Worm (Caenorhabditis elegans): Measurements from ENCODE around the gene C49C3.9.

The C49C3.9 gene

DNA sequence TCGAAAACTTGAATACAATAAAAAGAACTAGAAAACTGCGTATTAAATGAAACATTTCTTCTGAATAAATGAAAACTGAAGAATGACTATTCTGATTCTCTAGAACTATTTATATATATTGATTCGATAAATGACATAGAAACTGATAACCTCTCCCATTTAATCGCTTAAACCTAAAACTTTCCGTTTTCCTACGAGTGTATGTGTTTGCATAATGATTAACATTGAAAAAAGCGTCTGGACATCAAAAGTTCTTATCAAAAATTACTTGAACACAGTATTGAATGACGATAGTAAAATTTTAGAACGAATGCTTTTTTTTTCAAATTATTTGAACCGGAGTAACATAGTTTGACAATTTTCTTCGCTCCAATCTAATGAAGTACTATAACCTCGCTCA lies at the start of gene C49C3.9:
Gene C49C3.9, minus strand, starts transcription at position 136 of the 400 bp plus-strand sequence.
- TF ChIP-seq lin-1 (GFP tag; IDR thresholded peaks at IDR 0.05) = peak; percentile 77; the same call in 1 of the 2 replicates
- TF ChIP-seq nhr-28 (tag; optimal IDR thresholded peaks at IDR 0.05) = peak; percentile 76
- TF ChIP-seq hlh-11 (tag; optimal IDR thresholded peaks at IDR 0.05) = no peak
- TF ChIP-seq Y75B8A.6 (GFP tag; IDR thresholded peaks at IDR 0.05) = no peak
- TF ChIP-seq zfp-2 (tag; optimal IDR thresholded peaks at IDR 0.05) = no peak
- TF ChIP-seq mdt-29 (GFP tag; IDR thresholded peaks at IDR 0.05) = no peak
- no peak for TF ChIP-seq rbr-2 (tag; optimal IDR thresholded peaks at IDR 0.05)
- TF ChIP-seq dmd-6 (GFP tag; IDR thresholded peaks at IDR 0.05) = peak; percentile 74
- no peak for TF ChIP-seq fkh-10 (GFP tag; optimal IDR thresholded peaks at IDR 0.05)
- peak; percentile 99 for TF ChIP-seq pqm-1 (tag; optimal IDR thresholded peaks at IDR 0.05)
- peak; percentile 83; the same call in 1 of the 2 replicates for TF ChIP-seq nhr-41 (GFP tag; IDR thresholded peaks at IDR 0.05)
- TF ChIP-seq ceh-44 (GFP tag; IDR thresholded peaks at IDR 0.05) = no peak
- no peak for TF ChIP-seq lin-29 (GFP tag; IDR thresholded peaks at IDR 0.05)
- TF ChIP-seq skn-1 (tag; optimal IDR thresholded peaks at IDR 0.05) = no peak
- no peak for TF ChIP-seq nhr-10 (tag; optimal IDR thresholded peaks at IDR 0.05)
- no peak for TF ChIP-seq ztf-11 (tag; optimal IDR thresholded peaks at IDR 0.05)

DNA sequence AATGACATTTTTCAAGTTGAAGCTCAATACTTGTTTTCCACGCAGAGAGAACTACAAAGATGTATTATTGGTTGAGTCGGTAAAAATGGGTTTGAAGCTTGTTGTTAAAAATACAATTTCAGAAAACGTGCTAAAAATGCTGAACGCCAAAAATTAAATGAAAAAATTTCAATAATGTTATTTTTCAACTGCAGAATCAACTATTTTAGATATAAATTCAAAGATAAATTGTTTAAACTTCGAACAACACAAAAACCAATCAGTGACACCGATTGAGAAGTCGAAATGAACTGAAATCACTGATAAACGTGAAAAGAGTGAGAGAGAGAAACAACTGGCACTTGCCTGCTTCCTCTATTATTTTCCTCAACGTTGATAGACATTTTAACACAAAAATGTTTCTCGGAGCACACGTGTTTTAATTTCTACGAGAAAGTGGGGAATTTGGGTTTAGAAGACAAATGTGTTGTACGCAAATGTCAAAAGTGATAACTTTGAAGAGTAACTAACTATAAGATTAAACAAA lies 45.4 kb upstream of the C49C3.9 start, which contains the start of gene T02D1.8:
Gene T02D1.8, minus strand, starts transcription at position 51 of the 526 bp plus-strand sequence.
- TF ChIP-seq mxl-3 (GFP tag; optimal IDR thresholded peaks at IDR 0.05) (peak; percentile 74), nhr-111 (GFP tag; optimal IDR thresholded peaks at IDR 0.05) (no peak), dmd-6 (GFP tag; IDR thresholded peaks at IDR 0.05) (peak; percentile 75), pqm-1 (tag; optimal IDR thresholded peaks at IDR 0.05) (peak; percentile 78), nhr-28 (tag; optimal IDR thresholded peaks at IDR 0.05) (peak; percentile 64), php-3 (GFP tag; IDR thresholded peaks at IDR 0.05) (no peak), ztf-11 (tag; optimal IDR thresholded peaks at IDR 0.05) (no peak), daf-16 (GFP tag; optimal IDR thresholded peaks at IDR 0.05) (no peak), daf-16 (tag; optimal IDR thresholded peaks at IDR 0.05) (peak; percentile 60)

DNA sequence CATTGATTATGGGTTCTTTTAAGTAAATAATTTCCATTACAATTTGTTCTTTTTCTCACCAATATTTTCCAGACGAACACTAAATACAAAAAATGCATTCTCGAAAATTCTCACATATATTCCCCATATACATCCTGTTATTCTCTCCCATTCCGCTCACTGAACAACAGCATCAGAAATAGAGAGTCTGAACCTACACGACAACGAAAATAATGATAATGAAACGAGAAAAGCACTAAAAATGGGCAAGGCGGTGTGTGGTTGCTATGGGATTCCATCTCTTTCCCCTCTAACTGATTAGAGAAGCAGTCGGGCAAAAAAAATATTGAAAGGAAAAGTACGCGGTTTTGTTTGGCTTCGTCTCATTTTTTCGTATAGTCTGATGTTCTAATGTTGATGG lies 40.9 kb upstream of the C49C3.9 start, which contains the start of gene C30H6.12:
Gene C30H6.12, plus strand, starts transcription at position 301 of the 400 bp plus-strand sequence.
- TF ChIP-seq nhr-41 (GFP tag; IDR thresholded peaks at IDR 0.05) = no peak
- TF ChIP-seq ceh-28 (tag; optimal IDR thresholded peaks at IDR 0.05) = no peak
- peak in 1 of 2 experiments; percentile 40 for TF ChIP-seq unc-62 (GFP tag; optimal IDR thresholded peaks at IDR 0.05 in 1 of 2)
- no peak for TF ChIP-seq unc-62 (tag; optimal IDR thresholded peaks at IDR 0.05)
- no peak for TF ChIP-seq T20F7.1 (GFP tag; optimal IDR thresholded peaks at IDR 0.05)
- TF ChIP-seq F37D6.2 (tag; optimal IDR thresholded peaks at IDR 0.05) = no peak

DNA sequence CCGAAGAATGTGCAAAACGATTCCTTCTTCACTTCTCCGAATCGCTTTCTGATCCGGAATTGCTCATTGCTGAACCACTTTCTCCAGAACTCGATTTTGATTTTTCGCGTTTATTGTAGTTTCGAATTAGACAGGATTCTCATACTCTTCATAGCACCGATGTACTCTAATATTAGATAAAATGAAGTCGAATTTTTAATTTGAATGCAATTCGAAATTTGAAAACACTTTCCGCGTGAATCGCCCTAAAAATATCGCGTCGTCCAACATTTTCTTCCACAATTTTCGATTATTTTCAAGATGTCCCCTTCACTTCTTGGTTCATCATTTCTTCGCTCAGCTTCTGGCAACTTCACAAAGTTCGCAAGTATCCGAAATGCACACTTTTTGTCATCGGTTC lies 39.9 kb upstream of the C49C3.9 start, which contains the start of gene C30H6.8:
Gene C30H6.8, plus strand, starts transcription at position 301 of the 400 bp plus-strand sequence.
- TF ChIP-seq gei-8 (GFP tag; optimal IDR thresholded peaks at IDR 0.05) (no peak), spr-3 (GFP tag; optimal IDR thresholded peaks at IDR 0.05) (no peak), unc-130 (GFP tag; optimal IDR thresholded peaks at IDR 0.05) (no peak), unc-62 (GFP tag; optimal IDR thresholded peaks at IDR 0.05 in 1 of 2) (peak in 1 of 2 experiments; percentile 80), unc-62 (tag; optimal IDR thresholded peaks at IDR 0.05) (no peak), nhr-42 (GFP tag; IDR thresholded peaks at IDR 0.05) (no peak), php-3 (GFP tag; IDR thresholded peaks at IDR 0.05) (no peak)

DNA sequence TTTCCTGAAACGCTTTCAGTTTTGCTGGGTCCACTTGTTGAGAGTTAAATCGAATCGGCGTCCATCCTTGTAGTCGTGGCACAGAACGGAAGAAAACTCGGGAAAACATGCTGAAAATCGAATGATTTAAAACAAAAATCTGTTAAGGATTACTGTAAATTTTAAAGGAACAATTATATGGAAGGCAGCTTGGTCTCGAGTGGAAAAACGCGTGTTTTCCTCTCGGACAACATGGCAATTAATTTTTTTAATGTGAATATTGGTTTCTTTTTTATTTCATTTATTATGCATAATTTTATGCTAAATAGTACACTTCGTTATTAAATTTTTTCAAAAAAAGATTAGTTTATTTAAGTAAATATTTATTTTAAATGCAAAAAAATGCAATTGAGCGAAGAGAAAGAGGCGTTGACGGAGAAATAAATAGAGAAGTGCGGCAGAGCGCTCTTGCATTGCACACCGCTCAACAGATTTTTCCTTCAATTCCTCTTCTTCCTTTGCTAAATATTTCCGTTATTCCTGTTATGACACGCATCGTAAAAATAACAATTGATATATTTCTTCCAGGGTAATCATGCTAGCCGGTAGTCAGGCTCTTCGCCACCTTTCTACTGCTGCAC lies 38.1 kb upstream of the C49C3.9 start, which contains the start of the genes C30H6.9 and dlat-2:
Gene C30H6.9, minus strand, starts transcription at position 110 of the 620 bp plus-strand sequence.
Gene dlat-2, plus strand, starts transcription at position 566 of the 620 bp plus-strand sequence.
- TF ChIP-seq snpc-1.2 (GFP tag; IDR thresholded peaks at IDR 0.05) (peak; percentile 71), dpl-1 (GFP tag; optimal IDR thresholded peaks at IDR 0.05) (peak; percentile 50), nhr-28 (tag; optimal IDR thresholded peaks at IDR 0.05) (peak; percentile 28), daf-16 (GFP tag; optimal IDR thresholded peaks at IDR 0.05) (no peak), daf-16 (tag; optimal IDR thresholded peaks at IDR 0.05) (peak; percentile 48), lsy-2 (tag; optimal IDR thresholded peaks at IDR 0.05) (peak in 1 of 2 experiments; percentile 43), egl-27 (tag; optimal IDR thresholded peaks at IDR 0.05) (no peak), mes-2 (tag; optimal IDR thresholded peaks at IDR 0.05; ENCODE audit: poor library complexity, severe bottlenecking) (peak; percentile 24), dmd-6 (GFP tag; IDR thresholded peaks at IDR 0.05) (no peak), dve-1 (tag; optimal IDR thresholded peaks at IDR 0.05; ENCODE audit: insufficient read depth) (peak; percentile 17), F10B5.3 (tag; optimal IDR thresholded peaks at IDR 0.05) (no peak), lin-38 (GFP tag; IDR thresholded peaks at IDR 0.05) (peak; percentile 85), pha-4 (GFP tag; IDR thresholded peaks at IDR 0.05) (no peak), pha-4 (tag; optimal IDR thresholded peaks at IDR 0.05) (peak; percentile 40), Y105C5A.15 (GFP tag; IDR thresholded peaks at IDR 0.05) (no peak)
